Fruit fly (Drosophila melanogaster) whole organism, adult: ENCODE measurements around the gene CG11333.
A peak's percentile ranks its signal among the peaks of the same experiment; 100 is the strongest.

Experiments
- CG11617 ChIP-seq: fragments of 200-800 bp; sonication (Bioruptor generic); optimal IDR thresholded peaks from 2 replicates; lab custom pipeline; 2017; ENCODE audit warnings: mild to moderate bottlenecking, missing biosample characterization, missing genetic modification reagents, missing genetic modification characterization
- CG12768 ChIP-seq: fragments of 200-800 bp; sonication (Bioruptor generic); optimal IDR thresholded peaks from 2 replicates; lab custom pipeline; 2017; ENCODE audit warnings: missing biosample characterization, missing genetic modification characterization, mild to moderate bottlenecking, moderate library complexity, missing genetic modification reagents
- CG14711 ChIP-seq: fragments of 200-800 bp; sonication (Bioruptor generic); optimal IDR thresholded peaks from 2 replicates; lab custom pipeline; 2018; ENCODE audit warnings: missing biosample characterization, mild to moderate bottlenecking, missing genetic modification characterization, moderate library complexity
- CG33017 ChIP-seq: fragments of 200-800 bp; sonication (Bioruptor generic); optimal IDR thresholded peaks from 2 replicates; lab custom pipeline; 2018; ENCODE audit warnings: missing biosample characterization, mild to moderate bottlenecking, missing genetic modification characterization, moderate library complexity
- CG5204 ChIP-seq: fragments of 200-800 bp; sonication (Bioruptor generic); optimal IDR thresholded peaks from 2 replicates; lab custom pipeline; 2016; ENCODE audit warnings: missing biosample characterization, missing genetic modification characterization
- CG7045 ChIP-seq: fragments of 200-800 bp; sonication (Bioruptor generic); optimal IDR thresholded peaks from 2 replicates; lab custom pipeline; 2017; ENCODE audit warnings: missing biosample characterization, mild to moderate bottlenecking, missing genetic modification characterization
- CG7101 ChIP-seq: fragments of 200-800 bp; sonication (Bioruptor generic); optimal IDR thresholded peaks from 2 replicates; lab custom pipeline; 2018; ENCODE audit warnings: missing biosample characterization, mild to moderate bottlenecking, missing genetic modification characterization, moderate library complexity
- Clk ChIP-seq: fragments of 200-800 bp; sonication (Bioruptor generic); optimal IDR thresholded peaks from 2 replicates; lab custom pipeline; 2017; ENCODE audit warnings: missing biosample characterization, missing genetic modification characterization
- Crg-1 ChIP-seq: fragments of 200-800 bp; sonication (Bioruptor generic); optimal IDR thresholded peaks from 2 replicates; lab custom pipeline; 2016; ENCODE audit warnings: missing biosample characterization, missing genetic modification characterization
- Hr96 ChIP-seq: fragments of 200-800 bp; sonication (Bioruptor generic); optimal IDR thresholded peaks from 2 replicates; lab custom pipeline; 2016; ENCODE audit warnings: missing biosample characterization, missing genetic modification characterization
- Mnt ChIP-seq: fragments of 200-800 bp; sonication (Bioruptor generic); optimal IDR thresholded peaks from 2 replicates; lab custom pipeline; 2016; ENCODE audit warnings: missing biosample characterization, mild to moderate bottlenecking, missing genetic modification characterization
- bab1 ChIP-seq: fragments of 200-800 bp; sonication (Bioruptor generic); optimal IDR thresholded peaks from 3 replicates; lab custom pipeline; 2019; ENCODE audit warnings: missing biosample characterization, mild to moderate bottlenecking, missing genetic modification characterization, moderate library complexity
- cic ChIP-seq: fragments of 200-800 bp; sonication (Bioruptor generic); optimal IDR thresholded peaks from 2 replicates; lab custom pipeline; 2017; ENCODE audit warnings: missing biosample characterization, mild to moderate bottlenecking, missing genetic modification characterization, moderate library complexity
- cnc ChIP-seq, 2 experiments: fragments of >200 bp; optimal IDR thresholded peaks; 2 replicates each; lab custom pipeline; 2017
- kay ChIP-seq: fragments of 200-800 bp; sonication (Bioruptor generic); peaks from one replicate; lab custom pipeline; 2016; ENCODE audit warnings: missing biosample characterization, missing genetic modification characterization, borderline replicate concordance
- ovo ChIP-seq: fragments of 200-800 bp; sonication (Bioruptor generic); optimal IDR thresholded peaks from 2 replicates; lab custom pipeline; 2016; ENCODE audit warnings: missing biosample characterization, missing genetic modification characterization
- pad ChIP-seq: fragments of 200-800 bp; sonication (Bioruptor generic); optimal IDR thresholded peaks from 3 replicates; lab custom pipeline; 2017; ENCODE audit warnings: missing biosample characterization, missing genetic modification characterization, mild to moderate bottlenecking, moderate library complexity, missing genetic modification reagents
- tj ChIP-seq: fragments of 200-800 bp; sonication (Bioruptor generic); optimal IDR thresholded peaks from 3 replicates; lab custom pipeline; 2017; ENCODE audit warnings: missing biosample characterization, mild to moderate bottlenecking, missing genetic modification characterization, moderate library complexity
- toe ChIP-seq: fragments of 200-800 bp; sonication (Bioruptor generic); optimal IDR thresholded peaks from 2 replicates; lab custom pipeline; 2016; ENCODE audit warnings: missing biosample characterization, missing genetic modification characterization

The CG11333 gene

DNA sequence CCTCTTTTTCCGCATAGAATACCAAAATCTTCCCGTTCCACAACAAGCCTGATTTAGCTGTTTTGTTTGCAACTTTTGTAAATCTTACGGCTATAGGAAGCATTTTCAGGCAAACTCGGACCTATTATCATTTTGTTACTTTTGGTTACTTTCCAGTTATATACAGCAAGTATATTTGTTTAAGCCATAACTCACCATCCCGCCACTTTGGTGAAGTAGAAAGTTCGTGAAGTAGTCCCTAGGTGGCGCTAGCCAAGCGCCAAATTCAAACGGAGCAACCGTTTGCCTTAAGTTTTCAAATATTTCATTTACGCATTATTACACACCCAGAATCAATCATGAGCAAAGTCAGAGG lies at the start of gene CG11333, which contains the start of gene CG11334:
TSS of gene CG11333 (plus strand) at position 290 of the 355 bp plus-strand sequence.
TSS of gene CG11334 (minus strand) at position 26 of the 355 bp plus-strand sequence.
- no peak for TF ChIP-seq Mnt
- no peak for TF ChIP-seq CG7101 (tag; lab: Kevin White, UChicago)
- TF ChIP-seq bab1 (GFP tag; lab: Kevin White, UChicago), result peak; percentile 13

DNA sequence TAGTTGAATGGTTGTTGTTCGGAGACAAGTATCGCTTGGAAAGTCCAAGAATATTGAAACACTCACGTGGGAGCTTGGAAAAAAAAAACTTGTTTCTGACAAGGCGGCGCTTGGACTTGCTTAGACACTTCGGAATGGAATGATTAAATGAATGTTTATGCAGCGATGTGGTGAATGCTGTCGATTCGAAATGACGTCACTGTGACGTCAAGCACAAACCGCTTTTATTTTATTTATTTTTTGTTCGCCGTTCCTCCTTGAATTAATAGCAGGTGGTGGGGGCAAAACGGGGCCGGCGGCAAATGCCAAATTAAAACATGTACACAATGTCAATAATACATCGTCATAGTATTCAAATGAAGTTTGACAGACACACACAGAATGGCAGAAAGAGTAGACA lies 43.6 kb upstream of the CG11333 start:
- peak; percentile 11 for TF ChIP-seq cic
- TF ChIP-seq Mnt, result no peak

DNA sequence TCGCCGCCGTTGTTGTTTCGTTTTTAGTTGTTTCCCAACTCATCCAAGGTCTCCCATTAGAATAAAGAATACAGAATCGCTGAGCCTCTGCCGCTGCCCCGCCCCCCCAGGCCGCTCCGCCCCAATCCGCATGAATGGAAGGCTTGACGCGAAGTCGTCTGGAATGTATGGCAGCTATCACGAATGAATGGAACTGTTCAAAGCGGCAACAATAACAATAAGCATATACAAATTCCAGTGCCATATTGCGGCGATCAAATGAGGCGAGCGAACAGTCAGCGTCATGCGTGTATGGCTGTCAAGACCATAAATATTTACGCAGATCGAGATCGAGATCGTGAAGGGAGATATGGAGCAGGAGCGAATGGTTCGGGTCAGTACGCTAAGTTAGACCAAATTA lies 42.4 kb upstream of the CG11333 start:
- TF ChIP-seq ovo (GFP tag; lab: Kevin White, UChicago) (no peak), cic (peak; percentile 69)

dm6 chr3R:31421995-31422394 lies 41.1 kb upstream of the CG11333 start:
- TF ChIP-seq ovo (GFP tag; lab: Kevin White, UChicago) (no peak), CG7045 (GFP tag; lab: Kevin White, UChicago) (no peak), toe (GFP tag; lab: Kevin White, UChicago) (no peak), Hr96 (GFP tag; lab: Kevin White, UChicago) (no peak), CG7101 (tag; lab: Kevin White, UChicago) (no peak)

DNA sequence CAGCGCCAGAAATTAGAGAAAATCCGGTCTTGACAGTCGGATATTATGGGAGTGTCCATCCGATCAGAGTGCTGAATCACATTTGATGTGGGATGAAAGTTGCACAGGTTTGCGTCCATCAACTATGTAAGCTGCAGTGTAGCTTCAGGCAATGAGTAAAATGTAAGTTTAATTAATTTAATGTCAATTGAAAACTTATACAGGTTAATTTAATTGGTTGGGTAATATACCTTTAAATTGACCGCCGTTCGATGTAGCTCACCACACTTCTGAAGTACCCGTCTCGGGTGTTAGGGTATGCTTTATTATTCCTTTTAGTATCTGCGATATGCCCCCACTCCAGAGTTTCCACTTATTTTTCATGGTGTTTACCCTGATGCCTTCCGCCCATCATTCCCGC lies 38.7 kb upstream of the CG11333 start:
- no peak for TF ChIP-seq pad
- TF ChIP-seq kay (GFP tag; lab: Kevin White, UChicago), result no peak
- no peak for TF ChIP-seq CG33017 (tag; lab: Kevin White, UChicago)
- TF ChIP-seq Mnt, result no peak
- no peak for TF ChIP-seq cnc (optimal IDR thresholded peaks at IDR 0.05; lab: Kevin White, UChicago)
- TF ChIP-seq CG7045 (GFP tag; lab: Kevin White, UChicago), result no peak
- TF ChIP-seq Hr96 (GFP tag; lab: Kevin White, UChicago), result no peak
- no peak for TF ChIP-seq cic
- no peak for TF ChIP-seq CG14711 (tag; lab: Kevin White, UChicago)
- no peak for TF ChIP-seq CG11617
- no peak for TF ChIP-seq tj

DNA sequence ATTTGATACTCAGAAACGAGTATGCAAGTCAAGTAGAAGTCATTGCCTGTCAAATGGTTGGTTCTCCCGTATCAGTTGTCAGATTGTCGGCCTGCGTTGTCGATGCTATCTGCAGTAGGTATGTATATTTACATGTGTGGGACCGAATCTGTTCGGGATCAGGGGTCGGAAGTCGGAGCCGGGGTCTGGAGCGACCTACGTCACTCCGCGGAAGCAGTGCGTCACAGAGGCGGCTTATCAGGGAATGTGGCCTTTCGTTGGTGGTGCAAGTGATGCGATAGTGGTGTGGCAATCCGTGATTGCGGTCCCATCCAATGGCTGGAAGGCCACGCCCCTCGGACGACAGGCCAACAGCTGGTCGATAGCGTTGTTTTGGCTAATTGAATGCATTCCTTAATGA lies 27.5 kb upstream of the CG11333 start:
- no peak for TF ChIP-seq CG12768 (GFP tag; lab: Kevin White, UChicago)
- no peak for TF ChIP-seq ovo (GFP tag; lab: Kevin White, UChicago)
- TF ChIP-seq CG7101 (tag; lab: Kevin White, UChicago), result no peak
- TF ChIP-seq tj, result no peak
- no peak for TF ChIP-seq pad
- no peak for TF ChIP-seq CG11617
- peak; percentile 7 for TF ChIP-seq cic

dm6 chr3R:31437420-31438058 lies 25.6 kb upstream of the CG11333 start:
- TF ChIP-seq Hr96 (GFP tag; lab: Kevin White, UChicago) (no peak), tj (peak; percentile 74)

DNA sequence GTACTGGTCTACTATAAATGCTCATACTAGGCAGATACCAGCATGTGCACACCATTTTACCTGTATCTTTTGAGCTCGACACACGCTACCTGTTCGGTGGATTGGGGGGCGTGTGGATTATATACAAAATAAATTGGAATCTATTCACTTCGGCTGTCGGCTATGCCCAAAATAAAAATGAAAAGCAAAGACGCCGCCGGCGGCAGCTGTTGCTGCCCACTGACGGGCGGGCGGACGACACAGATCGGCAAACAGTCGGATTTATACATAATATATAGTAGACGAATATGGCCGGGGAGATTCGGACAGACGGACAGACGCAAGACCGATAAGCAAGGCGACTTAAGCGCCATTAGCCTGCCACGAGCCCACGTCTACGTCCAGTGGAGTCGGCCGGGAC lies 24.2 kb upstream of the CG11333 start:
- no peak for TF ChIP-seq Crg-1 (GFP tag; lab: Kevin White, UChicago)
- no peak for TF ChIP-seq CG5204 (GFP tag; lab: Kevin White, UChicago)
- TF ChIP-seq bab1 (GFP tag; lab: Kevin White, UChicago), result no peak

DNA sequence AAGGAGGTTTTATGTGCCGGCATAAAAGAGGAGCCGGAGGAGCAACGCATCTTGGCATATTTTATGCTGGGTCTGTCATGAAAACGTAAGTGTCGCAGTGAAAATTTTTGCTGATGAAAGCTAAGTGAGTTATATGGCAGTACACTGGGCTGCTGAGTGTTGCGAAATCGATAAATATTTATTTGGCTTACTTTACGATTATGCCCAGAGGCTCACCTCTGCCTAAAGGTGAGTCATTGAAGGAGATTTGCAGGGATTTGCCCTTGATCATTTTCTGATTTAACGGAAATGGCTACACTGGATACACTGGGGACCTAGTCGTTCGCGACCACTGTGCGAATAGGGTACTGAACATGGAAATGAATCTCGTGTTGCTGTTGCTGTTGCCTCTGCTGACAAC lies 23.1 kb upstream of the CG11333 start:
- TF ChIP-seq Crg-1 (GFP tag; lab: Kevin White, UChicago) (no peak), CG7101 (tag; lab: Kevin White, UChicago) (no peak), tj (peak; percentile 64), kay (GFP tag; lab: Kevin White, UChicago) (no peak), Hr96 (GFP tag; lab: Kevin White, UChicago) (no peak), Clk (GFP tag; lab: Kevin White, UChicago) (no peak), cic (no peak)

dm6 chr3R:31440561-31440960 lies 22.5 kb upstream of the CG11333 start:
- peak; percentile 93 for TF ChIP-seq tj
- no peak for TF ChIP-seq CG14711 (tag; lab: Kevin White, UChicago)
